Worm (Caenorhabditis elegans): Measurements from ENCODE around the gene T18D3.5.
A peak's percentile ranks its signal among the peaks of the same experiment; 100 is the strongest.

The T18D3.5 gene

DNA sequence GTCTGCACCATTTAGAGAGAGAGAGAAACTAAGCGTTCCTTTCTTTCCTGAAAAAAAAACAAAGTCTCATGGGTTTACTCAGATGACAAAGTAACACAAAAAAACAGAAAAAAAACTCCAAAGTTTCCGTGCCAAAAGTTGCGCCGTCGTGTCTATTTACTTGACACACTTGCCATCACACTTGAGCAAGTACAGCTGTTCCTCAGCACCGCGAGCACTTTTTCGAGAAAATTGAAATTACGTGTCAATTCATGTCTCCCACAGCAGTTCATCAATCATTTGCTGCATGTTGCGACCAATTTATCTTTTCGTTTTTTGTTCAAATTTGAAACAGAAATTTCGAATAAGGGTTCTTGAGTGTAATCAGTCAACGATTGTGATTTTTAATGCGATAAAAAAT, 27.1 kb upstream of the T18D3.5 start:
- no peak for TF ChIP-seq ets-7 (tag; optimal IDR thresholded peaks at IDR 0.05)
- TF ChIP-seq hmbx-1 (tag; optimal IDR thresholded peaks at IDR 0.05): no peak
- TF ChIP-seq tra-4 (tag; optimal IDR thresholded peaks at IDR 0.05): no peak
- TF ChIP-seq tbx-11 (GFP tag; IDR thresholded peaks at IDR 0.05): no peak
- no peak for TF ChIP-seq aly-1 (tag; optimal IDR thresholded peaks at IDR 0.05)
- TF ChIP-seq hnd-1 (tag; optimal IDR thresholded peaks at IDR 0.05): no peak
- no peak for TF ChIP-seq F13C5.2 (tag; optimal IDR thresholded peaks at IDR 0.05)

- TF ChIP-seq pes-1 (GFP tag; IDR thresholded peaks at IDR 0.05) (no peak), tbx-11 (GFP tag; IDR thresholded peaks at IDR 0.05) (no peak), hmg-4 (GFP tag; optimal IDR thresholded peaks at IDR 0.05) (no peak), sea-1 (GFP tag; conservative IDR thresholded peaks at IDR 0.05) (no peak), ceh-36 (tag; optimal IDR thresholded peaks at IDR 0.05) (no peak)
Measured at ce11 chrX:12438266-12438665, 25.3 kb upstream of the T18D3.5 start.

DNA sequence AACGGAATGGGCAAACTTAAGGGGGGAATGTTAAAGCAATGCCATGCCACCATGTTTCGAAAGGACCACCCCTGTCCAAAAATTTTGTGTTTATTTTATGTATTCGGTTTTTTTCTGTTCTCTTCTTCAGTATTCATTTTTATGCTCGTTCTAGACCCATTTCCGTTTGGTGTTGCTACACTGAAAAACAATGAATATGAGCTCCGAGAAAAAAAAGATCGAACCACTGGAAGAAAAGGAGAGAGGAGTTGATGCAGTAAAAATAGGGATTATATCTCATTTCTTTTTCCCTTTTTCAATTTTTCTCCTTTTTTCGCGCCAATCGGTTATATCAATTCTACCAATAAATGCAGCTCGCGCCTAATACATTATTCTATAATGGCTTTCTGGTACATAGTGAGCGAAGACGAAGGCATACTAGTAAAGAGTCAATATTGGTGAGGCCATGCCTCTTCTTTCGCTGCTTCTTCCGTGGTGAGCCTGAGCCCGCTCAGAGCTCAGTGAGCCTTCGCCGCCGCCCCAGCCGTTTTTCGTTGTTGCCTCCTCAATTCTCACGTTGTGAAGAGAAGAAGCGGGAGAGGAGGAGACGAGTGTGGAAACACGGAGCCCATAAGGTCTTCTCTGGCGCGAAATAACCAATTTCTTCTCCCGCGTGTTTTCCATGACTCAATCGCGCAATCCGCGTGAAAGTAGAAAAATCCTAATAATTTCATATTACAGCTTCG, 23.4 kb upstream of the T18D3.5 start:
- TF ChIP-seq F13C5.2 (tag; optimal IDR thresholded peaks at IDR 0.05): no peak
- no peak for TF ChIP-seq B0310.2 (tag; optimal IDR thresholded peaks at IDR 0.05)

DNA sequence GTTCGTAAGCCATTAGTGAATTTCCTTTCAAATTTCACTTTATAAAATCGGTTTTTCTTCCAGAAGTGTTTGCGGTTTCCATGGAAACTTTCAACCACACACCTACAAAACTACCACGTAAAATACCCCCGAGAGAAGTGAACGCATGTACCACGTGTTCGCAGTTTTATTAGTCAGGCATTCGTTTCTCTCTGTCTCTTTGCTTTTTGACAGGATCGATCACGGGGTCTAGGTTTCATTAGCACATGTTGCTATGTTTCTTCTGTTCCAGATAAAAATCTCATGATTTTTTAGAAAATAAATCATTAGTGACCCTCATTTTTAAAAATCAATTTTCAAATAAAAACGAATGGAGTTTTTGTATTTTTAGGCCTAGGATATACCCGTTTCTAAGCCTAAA, 19.2 kb upstream of the T18D3.5 start:
- no peak for TF ChIP-seq tbx-11 (GFP tag; IDR thresholded peaks at IDR 0.05)
- TF ChIP-seq hmbx-1 (tag; optimal IDR thresholded peaks at IDR 0.05): no peak
- TF ChIP-seq aly-1 (tag; optimal IDR thresholded peaks at IDR 0.05): no peak
- TF ChIP-seq flt-1 (GFP tag; IDR thresholded peaks at IDR 0.05): no peak
- no peak for TF ChIP-seq ceh-13 (GFP tag; optimal IDR thresholded peaks at IDR 0.05)
- no peak for TF ChIP-seq F13C5.2 (tag; optimal IDR thresholded peaks at IDR 0.05)
- TF ChIP-seq B0310.2 (tag; optimal IDR thresholded peaks at IDR 0.05): no peak
- no peak for TF ChIP-seq hnd-1 (tag; optimal IDR thresholded peaks at IDR 0.05)
- TF ChIP-seq ceh-36 (tag; optimal IDR thresholded peaks at IDR 0.05): no peak
- TF ChIP-seq scrt-1 (GFP tag; IDR thresholded peaks at IDR 0.05): no peak
- no peak for TF ChIP-seq pes-1 (GFP tag; IDR thresholded peaks at IDR 0.05)
- TF ChIP-seq hmg-4 (GFP tag; optimal IDR thresholded peaks at IDR 0.05): no peak
- no peak for TF ChIP-seq sea-1 (GFP tag; conservative IDR thresholded peaks at IDR 0.05)
- no peak for TF ChIP-seq ama-1 (optimal IDR thresholded peaks at IDR 0.05)
- no peak for TF ChIP-seq tra-4 (tag; optimal IDR thresholded peaks at IDR 0.05)
- TF ChIP-seq ets-7 (tag; optimal IDR thresholded peaks at IDR 0.05): no peak
- no peak for TF ChIP-seq tbx-37 (GFP tag; conservative IDR thresholded peaks at IDR 0.05)

ce11 chrX:12446572-12446971, 17.0 kb upstream of the T18D3.5 start:
- TF ChIP-seq tra-4 (tag; optimal IDR thresholded peaks at IDR 0.05) (no peak), flt-1 (GFP tag; IDR thresholded peaks at IDR 0.05) (no peak), hmg-4 (GFP tag; optimal IDR thresholded peaks at IDR 0.05) (no peak), hmbx-1 (tag; optimal IDR thresholded peaks at IDR 0.05) (no peak), tbx-11 (GFP tag; IDR thresholded peaks at IDR 0.05) (no peak), B0310.2 (tag; optimal IDR thresholded peaks at IDR 0.05) (no peak), hnd-1 (tag; optimal IDR thresholded peaks at IDR 0.05) (no peak), ceh-13 (GFP tag; optimal IDR thresholded peaks at IDR 0.05) (no peak), F13C5.2 (tag; optimal IDR thresholded peaks at IDR 0.05) (no peak), scrt-1 (GFP tag; IDR thresholded peaks at IDR 0.05) (no peak), pes-1 (GFP tag; IDR thresholded peaks at IDR 0.05) (no peak), sea-1 (GFP tag; conservative IDR thresholded peaks at IDR 0.05) (no peak), ets-7 (tag; optimal IDR thresholded peaks at IDR 0.05) (no peak), tbx-37 (GFP tag; conservative IDR thresholded peaks at IDR 0.05) (no peak), ama-1 (optimal IDR thresholded peaks at IDR 0.05) (no peak)

DNA sequence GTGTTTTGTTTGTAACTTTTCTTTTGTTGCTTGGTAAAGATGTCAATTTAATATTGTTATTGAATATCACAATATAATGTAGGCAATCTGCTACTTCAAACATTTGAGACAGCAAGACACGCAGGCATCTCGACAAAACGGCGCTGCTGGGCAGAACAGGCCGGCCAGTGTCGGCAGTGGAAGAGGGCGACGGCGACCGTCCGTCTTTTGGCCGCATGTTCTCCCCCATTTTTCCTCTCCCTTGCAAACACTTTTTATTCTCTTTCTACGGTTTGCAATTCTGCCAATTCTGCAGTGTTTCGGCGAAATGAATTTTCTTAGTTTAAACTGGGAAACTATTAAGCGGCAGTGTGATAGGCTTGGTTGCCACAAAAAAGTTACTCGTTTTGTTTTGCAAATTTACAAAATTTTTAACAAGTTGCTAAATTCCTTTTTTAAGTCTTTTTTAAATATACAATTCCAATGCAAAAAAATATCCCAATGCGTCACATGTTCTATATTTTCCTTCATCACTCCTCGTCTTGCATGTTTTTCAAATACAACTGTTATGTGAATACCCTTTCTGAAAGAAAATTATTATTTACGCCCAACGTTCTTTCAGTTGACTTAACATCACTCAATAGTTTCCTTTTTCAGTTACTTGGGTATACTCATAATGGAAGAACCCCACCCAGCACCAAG, 14.2 kb upstream of the T18D3.5 start, which contains the start of gene T18D3.6:
TSS of gene T18D3.6 (plus strand) at position 631 of the 681 bp plus-strand sequence.
- TF ChIP-seq tbx-11 (GFP tag; IDR thresholded peaks at IDR 0.05) (no peak), flt-1 (GFP tag; IDR thresholded peaks at IDR 0.05) (no peak), hmg-4 (GFP tag; optimal IDR thresholded peaks at IDR 0.05) (peak; percentile 22)

ce11 chrX:12451258-12451657, 12.3 kb upstream of the T18D3.5 start:
- no peak for TF ChIP-seq B0310.2 (tag; optimal IDR thresholded peaks at IDR 0.05)
- TF ChIP-seq flt-1 (GFP tag; IDR thresholded peaks at IDR 0.05): no peak
- TF ChIP-seq ceh-36 (tag; optimal IDR thresholded peaks at IDR 0.05): no peak

- TF ChIP-seq tbx-11 (GFP tag; IDR thresholded peaks at IDR 0.05) (0 out of 2 replicates have a peak, but pooled peaks have one; percentile 18), ets-7 (tag; optimal IDR thresholded peaks at IDR 0.05) (peak; percentile 4), tbx-37 (GFP tag; conservative IDR thresholded peaks at IDR 0.05) (no peak), sea-1 (GFP tag; conservative IDR thresholded peaks at IDR 0.05) (0 out of 2 replicates have a peak, but pooled peaks have one; percentile 71), F13C5.2 (tag; optimal IDR thresholded peaks at IDR 0.05) (no peak), aly-1 (tag; optimal IDR thresholded peaks at IDR 0.05) (peak; percentile 44), ceh-36 (tag; optimal IDR thresholded peaks at IDR 0.05) (no peak), scrt-1 (GFP tag; IDR thresholded peaks at IDR 0.05) (no peak), hmbx-1 (tag; optimal IDR thresholded peaks at IDR 0.05) (no peak), B0310.2 (tag; optimal IDR thresholded peaks at IDR 0.05) (no peak), flt-1 (GFP tag; IDR thresholded peaks at IDR 0.05) (no peak), ceh-13 (GFP tag; optimal IDR thresholded peaks at IDR 0.05) (no peak), hmg-4 (GFP tag; optimal IDR thresholded peaks at IDR 0.05) (peak; percentile 76), hnd-1 (tag; optimal IDR thresholded peaks at IDR 0.05) (no peak), ama-1 (optimal IDR thresholded peaks at IDR 0.05) (no peak)
Measured at ce11 chrX:12452143-12452570, 11.4 kb upstream of the T18D3.5 start.

Data from whole organism, early embryonic.